Fruit fly (Drosophila melanogaster): ENCODE data around the gene Pvf3.

DNA sequence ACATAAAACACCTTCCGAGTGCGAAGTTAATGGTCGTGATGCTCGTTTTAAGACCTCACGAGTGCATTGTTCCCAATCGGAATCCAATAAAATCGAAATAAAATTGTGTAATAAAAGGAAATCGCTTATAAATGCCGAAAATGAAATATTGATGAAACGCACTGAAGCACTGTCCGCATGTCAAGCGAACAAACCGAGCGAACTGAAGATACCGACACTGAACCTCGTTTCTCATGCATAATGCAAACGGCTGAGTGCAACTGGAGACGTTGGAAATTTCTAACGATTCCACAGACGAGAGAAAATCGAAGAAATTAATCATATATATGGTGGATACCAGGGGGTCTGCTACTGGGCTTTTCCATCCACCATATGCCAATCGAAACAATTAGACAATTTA is 10.3 kb downstream of the Pvf3 start:
- TF ChIP-seq CG8478 (optimal IDR thresholded peaks at IDR 0.05) (no peak), CTCF (optimal IDR thresholded peaks at IDR 0.05) (no peak)
